Worm (Caenorhabditis elegans) whole organism, dauer: ENCODE results near the gene tsp-2.

Experiments used
- unc-62 ChIP-seq: sonication (generic microtip); optimal IDR thresholded peaks from 2 replicates; lab custom pipeline; 2017; ENCODE audit warnings: missing biosample characterization, missing genetic modification reagents, missing genetic modification characterization

tsp-2 gene

ce11 chrIII:8250007-8250683 is 12.4 kb upstream of the tsp-2 start, which contains the start of gene knl-1:
knl-1 (plus strand) TSS chrIII:8250632.
- no peak for TF ChIP-seq unc-62

ce11 chrIII:8249381-8249780 is 11.6 kb upstream of the tsp-2 start, which contains the start of the genes C02F5.10 and C02F5.2:
C02F5.10 (minus strand) TSS chrIII:8249481.
C02F5.2 (plus strand) TSS chrIII:8249619.
- TF ChIP-seq unc-62 = no peak

ce11 chrIII:8247051-8247450 is 9.3 kb upstream of the tsp-2 start, which contains the start of gene C02F5.13:
C02F5.13 (plus strand) TSS chrIII:8247351.
- no peak for TF ChIP-seq unc-62

ce11 chrIII:8245591-8245990 is 7.9 kb upstream of the tsp-2 start, which contains the start of gene C02F5.3:
C02F5.3 (plus strand) TSS chrIII:8245891.
- TF ChIP-seq unc-62 = no peak

ce11 chrIII:8244052-8244451 is 6.3 kb upstream of the tsp-2 start, which contains the start of the genes pbs-6 and cids-1:
pbs-6 (minus strand) TSS chrIII:8244092.
cids-1 (plus strand) TSS chrIII:8244445.
- TF ChIP-seq unc-62 = no peak

- TF ChIP-seq unc-62 = no peak
Measured at ce11 chrIII:8242809-8243208, 5.1 kb upstream of the tsp-2 start, which contains the start of gene C02F5.12. C02F5.12 (minus strand) TSS chrIII:8243029.

- no peak for TF ChIP-seq unc-62
Measured at ce11 chrIII:8240948-8241347, 3.2 kb upstream of the tsp-2 start.

- TF ChIP-seq unc-62 = no peak
Measured at ce11 chrIII:8240247-8240646, 2.5 kb upstream of the tsp-2 start.

ce11 chrIII:8239325-8239724 is 1.6 kb upstream of the tsp-2 start, which contains the start of gene tsp-1:
tsp-1 (minus strand) TSS chrIII:8239423.
- no peak for TF ChIP-seq unc-62

ce11 chrIII:8235880-8236279 is 1.9 kb downstream of the tsp-2 start, which contains the start of gene C02F5.5:
C02F5.5 (plus strand) TSS chrIII:8236180.
- no peak for TF ChIP-seq unc-62

ce11 chrIII:8235358-8235757 is 2.4 kb downstream of the tsp-2 start, which contains the start of gene C02F5.14:
C02F5.14 (minus strand) TSS chrIII:8235514.
- no peak for TF ChIP-seq unc-62

ce11 chrIII:8232634-8233033 is 5.1 kb downstream of the tsp-2 start, which contains the start of gene henn-1:
henn-1 (plus strand) TSS chrIII:8232651.
- no peak for TF ChIP-seq unc-62

- no peak for TF ChIP-seq unc-62
Measured at ce11 chrIII:8229480-8229879, 8.3 kb downstream of the tsp-2 start.

ce11 chrIII:8228916-8229315 is 8.8 kb downstream of the tsp-2 start:
- no peak for TF ChIP-seq unc-62

- no peak for TF ChIP-seq unc-62
Measured at ce11 chrIII:8227511-8227910, 10.2 kb downstream of the tsp-2 start, which contains the start of gene fbxl-1. fbxl-1 (plus strand) TSS chrIII:8227830.

ce11 chrIII:8226178-8226577 is 11.6 kb downstream of the tsp-2 start, which contains the start of gene rfs-1:
rfs-1 (plus strand) TSS chrIII:8226478.
- TF ChIP-seq unc-62 = no peak

- no peak for TF ChIP-seq unc-62
Measured at ce11 chrIII:8224769-8225168, 13.0 kb downstream of the tsp-2 start, which contains the start of gene mob-4. mob-4 (plus strand) TSS chrIII:8225097.

- no peak for TF ChIP-seq unc-62
Measured at ce11 chrIII:8220081-8220480, 17.7 kb downstream of the tsp-2 start.
